Fruit fly (Drosophila melanogaster) whole organism, wandering third instar larva: ENCODE results near the gene Tango9.

Experiments
- Abd-B ChIP-seq: fragments of >200 bp; optimal IDR thresholded peaks from 2 replicates; lab custom pipeline; 2017; ENCODE audit warnings: missing biosample characterization, missing genetic modification characterization
- GATAd ChIP-seq: sonication (Bioruptor generic); optimal IDR thresholded peaks from 2 replicates; lab custom pipeline; 2016; ENCODE audit warnings: missing biosample characterization, missing genetic modification characterization
- Hnf4 ChIP-seq: fragments of 200-800 bp; sonication (Bioruptor generic); optimal IDR thresholded peaks from 2 replicates; lab custom pipeline; 2016; ENCODE audit warnings: missing biosample characterization, mild to moderate bottlenecking, missing genetic modification characterization
- N ChIP-seq: fragments of >200 bp; optimal IDR thresholded peaks from 2 replicates; lab custom pipeline; 2018; ENCODE audit warnings: missing biosample characterization, missing external identifiers, missing genetic modification characterization
- Rel ChIP-seq, 2 experiments: fragments of 200-800 bp; sonication (Bioruptor generic) in 1 of 2; optimal IDR thresholded peaks; 2 replicates in 1 of 2; 3 replicates in 1 of 2; lab custom pipeline; 2016 to 2019; ENCODE audit warnings: mild to moderate bottlenecking in 2 of 2, missing biosample characterization in 2 of 2, missing genetic modification characterization in 2 of 2, moderate library complexity in 1 of 2
- br ChIP-seq: fragments of 200-800 bp; sonication (Bioruptor generic); optimal IDR thresholded peaks from 2 replicates; lab custom pipeline; 2016; ENCODE audit warnings: missing biosample characterization, missing genetic modification characterization
- fru ChIP-seq: fragments of 200-800 bp; sonication (Bioruptor generic); optimal IDR thresholded peaks from 3 replicates; lab custom pipeline; 2016; ENCODE audit warnings: missing biosample characterization, mild to moderate bottlenecking, missing genetic modification characterization
- h ChIP-seq: fragments of 200-800 bp; sonication (Bioruptor generic); optimal IDR thresholded peaks from 3 replicates; lab custom pipeline; 2016; ENCODE audit warnings: missing biosample characterization, mild to moderate bottlenecking, missing genetic modification characterization
- usp ChIP-seq: fragments of >200 bp; optimal IDR thresholded peaks from 2 replicates; lab custom pipeline; 2017; ENCODE audit warnings: missing biosample characterization, missing genetic modification characterization

- TF ChIP-seq Abd-B (no peak), br (GFP tag; lab: Kevin White, UChicago) (no peak), N (no peak), h (GFP tag; lab: Kevin White, UChicago) (no peak), fru (GFP tag; lab: Kevin White, UChicago) (no peak), Hnf4 (GFP tag; lab: Kevin White, UChicago) (no peak), Rel (GFP tag; optimal IDR thresholded peaks at IDR 0.05; lab: Kevin White, UChicago) (no peak), Rel (tag; optimal IDR thresholded peaks at IDR 0.05; lab: Kevin White, UChicago) (no peak), usp (GFP tag; lab: Kevin White, UChicago) (no peak), GATAd (GFP tag; lab: Kevin White, UChicago) (no peak)
Measured at dm6 chr3R:11964000-11964399, 10.7 kb downstream of the Tango9 start.
